Fruit fly (Drosophila melanogaster) whole organism, prepupa: ENCODE measurements around the gene NimC2.

Source experiments
- Blimp-1 ChIP-seq: fragments of 200-800 bp; sonication (Bioruptor generic); optimal IDR thresholded peaks from 3 replicates; lab custom pipeline; 2017; ENCODE audit warnings: missing biosample characterization, missing genetic modification characterization, mild to moderate bottlenecking, moderate library complexity, missing genetic modification reagents
- CG10631 ChIP-seq: fragments of 200-800 bp; sonication (Bioruptor generic); optimal IDR thresholded peaks from 2 replicates; lab custom pipeline; 2016; ENCODE audit warnings: missing biosample characterization, missing genetic modification characterization
- CG10669 ChIP-seq: fragments of 200-800 bp; sonication (Bioruptor generic); optimal IDR thresholded peaks from 3 replicates; lab custom pipeline; 2018; ENCODE audit warnings: missing biosample characterization, mild to moderate bottlenecking, missing genetic modification characterization, moderate library complexity
- CG11294 ChIP-seq: fragments of 200-800 bp; sonication (Bioruptor generic); IDR thresholded peaks from 2 replicates; pipeline ENCODE4 v1.3.6; 2022; ENCODE audit warnings: missing biosample characterization, missing genetic modification characterization
- CG15336 ChIP-seq: fragments of 200-800 bp; sonication (Bioruptor generic); IDR thresholded peaks from 2 replicates; pipeline ENCODE4 v1.3.6; 2022; ENCODE audit warnings: missing biosample characterization, missing genetic modification characterization
- CG16779 ChIP-seq: fragments of 200-800 bp; sonication (Bioruptor generic); optimal IDR thresholded peaks from 3 replicates; lab custom pipeline; 2017; ENCODE audit warnings: missing biosample characterization, mild to moderate bottlenecking, missing genetic modification characterization
- CG3032 ChIP-seq: fragments of 200-800 bp; optimal IDR thresholded peaks from 2 replicates; lab custom pipeline; 2019; ENCODE audit warnings: missing biosample characterization, mild to moderate bottlenecking, missing genetic modification characterization, moderate library complexity
- CG31627 ChIP-seq: fragments of 200-800 bp; sonication (Bioruptor generic); optimal IDR thresholded peaks from 3 replicates; lab custom pipeline; 2016; ENCODE audit warnings: missing biosample characterization, missing genetic modification characterization
- CG32006 ChIP-seq: fragments of 200-800 bp; sonication (Bioruptor generic); optimal IDR thresholded peaks from 3 replicates; lab custom pipeline; 2017; ENCODE audit warnings: missing biosample characterization, mild to moderate bottlenecking, missing genetic modification characterization
- CG34406 ChIP-seq: fragments of 200-800 bp; sonication (Bioruptor generic); optimal IDR thresholded peaks from 3 replicates; lab custom pipeline; 2016; ENCODE audit warnings: missing biosample characterization, missing genetic modification characterization
- CG3919 ChIP-seq: fragments of 200-800 bp; sonication (Bioruptor generic); optimal IDR thresholded peaks from 3 replicates; lab custom pipeline; 2016; ENCODE audit warnings: missing biosample characterization, missing genetic modification characterization
- CG4318 ChIP-seq: fragments of 200-800 bp; sonication (Bioruptor generic); optimal IDR thresholded peaks from 3 replicates; lab custom pipeline; 2017; ENCODE audit warnings: missing biosample characterization, mild to moderate bottlenecking, missing genetic modification characterization
- CG6276 ChIP-seq: fragments of 200-800 bp; sonication (Bioruptor generic); optimal IDR thresholded peaks from 2 replicates; lab custom pipeline; 2017; ENCODE audit warnings: missing biosample characterization, mild to moderate bottlenecking, missing genetic modification characterization
- CG6792 ChIP-seq: fragments of 200-800 bp; sonication (Bioruptor generic); optimal IDR thresholded peaks from 3 replicates; lab custom pipeline; 2016; ENCODE audit warnings: missing biosample characterization, missing genetic modification characterization
- CG6854 ChIP-seq: fragments of 200-800 bp; sonication (Bioruptor generic); optimal IDR thresholded peaks from 2 replicates; lab custom pipeline; 2017; ENCODE audit warnings: missing biosample characterization, mild to moderate bottlenecking, missing genetic modification characterization
- CG7368 ChIP-seq: fragments of 200-800 bp; sonication (Bioruptor generic); optimal IDR thresholded peaks from 3 replicates; lab custom pipeline; 2016; ENCODE audit warnings: missing biosample characterization, missing genetic modification characterization
- CG8119 ChIP-seq: fragments of 200-800 bp; sonication (Bioruptor generic); IDR thresholded peaks from 3 replicates; pipeline ENCODE4 v1.3.6; 2022; ENCODE audit warnings: missing biosample characterization, missing genetic modification characterization
- CG8632 ChIP-seq: fragments of 200-800 bp; sonication (Bioruptor generic); optimal IDR thresholded peaks from 3 replicates; lab custom pipeline; 2016; ENCODE audit warnings: missing biosample characterization, missing genetic modification characterization
- Eip78C ChIP-seq: fragments of 200-800 bp; sonication (Bioruptor generic); peaks from one replicate; lab custom pipeline; 2016; ENCODE audit warnings: missing biosample characterization, missing genetic modification characterization
- Hr38 ChIP-seq: sonication (Bioruptor generic); optimal IDR thresholded peaks from 2 replicates; lab custom pipeline; 2016; ENCODE audit warnings: missing biosample characterization, missing genetic modification characterization
- Hr39 ChIP-seq: fragments of 200-800 bp; sonication (Bioruptor generic); optimal IDR thresholded peaks from 2 replicates; lab custom pipeline; 2016; ENCODE audit warnings: missing biosample characterization, missing genetic modification characterization
- Hr4 ChIP-seq: fragments of 200-800 bp; sonication (Bioruptor generic); optimal IDR thresholded peaks from 3 replicates; lab custom pipeline; 2016; ENCODE audit warnings: missing biosample characterization, missing genetic modification characterization
- Lpt ChIP-seq: fragments of 200-800 bp; sonication (Bioruptor generic); optimal IDR thresholded peaks from 3 replicates; lab custom pipeline; 2016; ENCODE audit warnings: missing biosample characterization, missing genetic modification characterization
- OdsH ChIP-seq: fragments of 200-800 bp; sonication (Bioruptor generic); optimal IDR thresholded peaks from 3 replicates; lab custom pipeline; 2016; ENCODE audit warnings: missing biosample characterization, missing genetic modification characterization
- Smox ChIP-seq: fragments of 200-800 bp; sonication (Bioruptor generic); optimal IDR thresholded peaks from 3 replicates; lab custom pipeline; 2016; ENCODE audit warnings: missing biosample characterization, missing genetic modification characterization
- Sox102F ChIP-seq: fragments of 200-800 bp; sonication (Bioruptor generic); optimal IDR thresholded peaks from 2 replicates; lab custom pipeline; 2016; ENCODE audit warnings: missing biosample characterization, mild to moderate bottlenecking, missing genetic modification characterization
- Sox14 ChIP-seq: fragments of 200-800 bp; sonication (Bioruptor generic); optimal IDR thresholded peaks from 3 replicates; lab custom pipeline; 2016; ENCODE audit warnings: missing biosample characterization, missing genetic modification characterization
- achi ChIP-seq: fragments of 200-800 bp; sonication (Bioruptor generic); optimal IDR thresholded peaks from 3 replicates; lab custom pipeline; 2016; ENCODE audit warnings: missing biosample characterization, missing genetic modification characterization
- acj6 ChIP-seq: fragments of 200-800 bp; sonication (Bioruptor generic); optimal IDR thresholded peaks from 3 replicates; lab custom pipeline; 2016; ENCODE audit warnings: missing biosample characterization, missing genetic modification characterization
- dac ChIP-seq: fragments of 200-800 bp; sonication (Bioruptor generic); optimal IDR thresholded peaks from 2 replicates; lab custom pipeline; 2017; ENCODE audit warnings: missing biosample characterization, mild to moderate bottlenecking, missing genetic modification characterization
- dsx ChIP-seq: fragments of 200-800 bp; optimal IDR thresholded peaks from 3 replicates; lab custom pipeline; 2019; ENCODE audit warnings: missing biosample characterization, mild to moderate bottlenecking, missing genetic modification characterization, moderate library complexity; ENCODE audit not compliant: poor library complexity, severe bottlenecking
- eg ChIP-seq: fragments of 200-800 bp; sonication (Bioruptor generic); IDR thresholded peaks from 3 replicates; pipeline ENCODE4 v1.3.6; 2022; ENCODE audit warnings: missing biosample characterization, missing genetic modification characterization
- fd59A ChIP-seq: fragments of 200-800 bp; sonication (Bioruptor generic); optimal IDR thresholded peaks from 2 replicates; lab custom pipeline; 2017; ENCODE audit warnings: missing biosample characterization, mild to moderate bottlenecking, missing genetic modification characterization, missing genetic modification reagents
- fd85E ChIP-seq: fragments of 200-800 bp; sonication (Bioruptor generic); optimal IDR thresholded peaks from 3 replicates; lab custom pipeline; 2016; ENCODE audit warnings: missing biosample characterization, missing genetic modification characterization
- fkh ChIP-seq: fragments of 200-800 bp; sonication (Bioruptor generic); optimal IDR thresholded peaks from 3 replicates; lab custom pipeline; 2017; ENCODE audit warnings: missing biosample characterization, mild to moderate bottlenecking, missing genetic modification characterization, moderate library complexity
- lz ChIP-seq: fragments of 200-800 bp; sonication (Bioruptor generic); optimal IDR thresholded peaks from 3 replicates; lab custom pipeline; 2016; ENCODE audit warnings: missing biosample characterization, missing genetic modification characterization
- net ChIP-seq: fragments of 200-800 bp; sonication (Bioruptor generic); optimal IDR thresholded peaks from 3 replicates; lab custom pipeline; 2016; ENCODE audit warnings: missing biosample characterization, missing genetic modification characterization
- pdm3 ChIP-seq: fragments of 200-800 bp; sonication (Bioruptor generic); optimal IDR thresholded peaks from 3 replicates; lab custom pipeline; 2016; ENCODE audit warnings: missing biosample characterization, missing genetic modification characterization
- salr ChIP-seq, 2 experiments: fragments of 200-800 bp; sonication (Bioruptor generic); optimal IDR thresholded peaks; 3 replicates each; lab custom pipeline; 2016 to 2018; ENCODE audit warnings: missing biosample characterization in 2 of 2, missing genetic modification characterization in 2 of 2, mild to moderate bottlenecking in 1 of 2
- spab ChIP-seq: fragments of 200-800 bp; sonication (Bioruptor generic); optimal IDR thresholded peaks from 2 replicates; lab custom pipeline; 2017; ENCODE audit warnings: missing biosample characterization, mild to moderate bottlenecking, missing genetic modification characterization, missing genetic modification reagents
- ss ChIP-seq, 2 experiments: fragments of 200-800 bp; sonication (Bioruptor generic); optimal IDR thresholded peaks; 2 replicates in 1 of 2; 3 replicates in 1 of 2; lab custom pipeline; 2017 to 2018; ENCODE audit warnings: mild to moderate bottlenecking in 2 of 2, missing biosample characterization in 2 of 2, missing genetic modification characterization in 2 of 2, moderate library complexity in 1 of 2
- svp ChIP-seq: fragments of 200-800 bp; sonication (Bioruptor generic); peaks from one replicate; lab custom pipeline; 2016; ENCODE audit warnings: missing biosample characterization, missing genetic modification characterization
- topi ChIP-seq: fragments of 200-800 bp; sonication (Bioruptor generic); optimal IDR thresholded peaks from 3 replicates; lab custom pipeline; 2016; ENCODE audit warnings: missing biosample characterization, missing genetic modification characterization

NimC2 gene

DNA sequence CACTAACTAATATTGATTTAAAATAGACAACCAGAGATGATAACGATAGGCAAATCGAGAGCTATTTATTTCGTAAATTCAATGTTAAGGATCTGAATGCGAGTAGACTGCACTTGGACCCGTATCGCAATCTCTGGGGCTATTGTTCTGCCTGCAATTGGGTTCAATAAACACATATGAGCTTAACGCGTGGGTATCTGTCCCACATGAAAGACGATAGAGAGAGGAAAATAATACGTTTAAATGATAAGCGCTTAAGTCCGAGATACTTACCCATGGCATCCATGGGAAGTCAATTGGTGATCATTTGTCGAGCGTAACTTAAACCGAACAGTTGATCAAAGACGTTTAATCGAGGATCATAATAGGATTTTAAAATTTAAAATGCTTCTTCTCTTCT lies at the start of gene NimC2:
Gene NimC2 (plus strand): TSS at position 301 of the 400 bp plus-strand sequence.
- no peak for TF ChIP-seq salr (GFP tag; optimal IDR thresholded peaks at IDR 0.05; lab: Kevin White, UChicago)
- TF ChIP-seq CG3919 (GFP tag; lab: Kevin White, UChicago) = no peak
- TF ChIP-seq svp (GFP tag; lab: Kevin White, UChicago) = peak; percentile 82
- no peak for TF ChIP-seq lz

dm6 chr2L:13931318-13931717 lies 48.6 kb upstream of the NimC2 start, which contains the start of gene CG42711:
Gene CG42711 (minus strand): TSS chr2L:13931362.
- TF ChIP-seq CG10631 (GFP tag; lab: Kevin White, UChicago) (peak; percentile 12), acj6 (GFP tag; lab: Kevin White, UChicago) (peak; percentile 37), svp (GFP tag; lab: Kevin White, UChicago) (peak; percentile 57), CG6792 (GFP tag; lab: Kevin White, UChicago) (peak; percentile 35), Hr39 (GFP tag; lab: Kevin White, UChicago) (no peak), CG8119 (GFP tag; lab: Robert Waterston, UW) (peak; percentile 73), CG6854 (GFP tag; lab: Kevin White, UChicago) (no peak), CG34406 (GFP tag; lab: Kevin White, UChicago) (peak; percentile 5), CG15336 (peak; percentile 81), lz (no peak), CG3919 (GFP tag; lab: Kevin White, UChicago) (peak; percentile 3), Hr38 (no peak), Sox14 (GFP tag; lab: Kevin White, UChicago) (no peak), eg (GFP tag; lab: Robert Waterston, UW) (peak; percentile 78), Lpt (no peak), Smox (GFP tag; lab: Kevin White, UChicago) (no peak), pdm3 (GFP tag; lab: Kevin White, UChicago) (peak; percentile 10), achi (GFP tag; lab: Kevin White, UChicago) (peak; percentile 18), Eip78C (GFP tag; lab: Kevin White, UChicago) (peak; percentile 69), fd85E (no peak), Hr4 (GFP tag; lab: Kevin White, UChicago) (peak; percentile 30), CG8632 (GFP tag; lab: Kevin White, UChicago) (peak; percentile 38), CG4318 (GFP tag; lab: Kevin White, UChicago) (no peak), CG6276 (GFP tag; lab: Kevin White, UChicago) (peak; percentile 34), net (GFP tag; lab: Kevin White, UChicago) (peak; percentile 18), CG11294 (GFP tag; lab: Robert Waterston, UW) (peak; percentile 22; the same call in 1 of the 2 replicates), CG10669 (peak; percentile 6), OdsH (GFP tag; lab: Kevin White, UChicago) (peak; percentile 50)

DNA sequence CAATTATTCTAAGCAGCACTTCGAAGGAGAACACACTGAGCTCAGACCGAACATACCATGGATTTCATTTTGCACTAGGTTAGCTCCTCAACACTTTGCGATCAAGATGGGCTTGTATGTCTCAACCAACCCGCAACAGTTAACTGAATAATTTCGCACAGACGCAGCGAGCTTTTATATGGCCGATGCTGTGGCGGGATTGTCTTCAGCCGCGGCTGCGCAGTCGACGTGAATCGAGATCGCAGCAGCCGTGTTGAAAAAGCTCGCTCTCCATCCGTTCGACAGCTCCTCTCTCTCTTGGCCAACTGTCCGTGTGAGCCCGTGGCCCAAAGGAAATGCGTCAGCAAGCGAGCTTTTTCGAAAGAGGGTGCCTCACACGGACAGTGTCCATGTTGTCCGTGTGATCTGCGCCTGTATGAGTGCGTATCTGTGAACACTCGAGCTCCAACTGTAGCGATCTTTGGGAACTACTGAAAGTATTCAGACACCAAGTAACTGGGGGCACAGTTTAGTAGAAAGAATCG lies 45.3 kb upstream of the NimC2 start, which contains the start of gene Vajk2:
Gene Vajk2 (minus strand): TSS at position 151 of the 524 bp plus-strand sequence.
- no peak for TF ChIP-seq dac (GFP tag; lab: Kevin White, UChicago)
- TF ChIP-seq eg (GFP tag; lab: Robert Waterston, UW) = peak; percentile 42; the same call in 1 of the 3 replicates
- TF ChIP-seq Blimp-1 (GFP tag; lab: Kevin White, UChicago) = no peak
- TF ChIP-seq CG34406 (GFP tag; lab: Kevin White, UChicago) = no peak
- 0 out of 2 replicates have a peak, but pooled peaks have one; percentile 16 for TF ChIP-seq CG15336
- no peak for TF ChIP-seq CG31627 (GFP tag; lab: Kevin White, UChicago)
- TF ChIP-seq fkh (GFP tag; lab: Kevin White, UChicago) = no peak
- no peak for TF ChIP-seq CG3032 (tag; lab: Kevin White, UChicago)
- TF ChIP-seq fd59A (GFP tag; lab: Kevin White, UChicago) = no peak
- no peak for TF ChIP-seq dsx (GFP tag; lab: Kevin White, UChicago)
- TF ChIP-seq ss (GFP tag; optimal IDR thresholded peaks at IDR 0.05; lab: Kevin White, UChicago) = no peak
- TF ChIP-seq CG16779 (tag; lab: Kevin White, UChicago) = no peak
- no peak for TF ChIP-seq spab
- TF ChIP-seq net (GFP tag; lab: Kevin White, UChicago) = no peak
- TF ChIP-seq pdm3 (GFP tag; lab: Kevin White, UChicago) = no peak
- no peak for TF ChIP-seq Sox102F (GFP tag; lab: Kevin White, UChicago)
- TF ChIP-seq topi (GFP tag; lab: Kevin White, UChicago) = no peak
- TF ChIP-seq OdsH (GFP tag; lab: Kevin White, UChicago) = no peak
- TF ChIP-seq CG32006 (GFP tag; lab: Kevin White, UChicago) = no peak
- TF ChIP-seq Eip78C (GFP tag; lab: Kevin White, UChicago) = peak; percentile 42
- no peak for TF ChIP-seq CG7368 (GFP tag; lab: Kevin White, UChicago)
- TF ChIP-seq CG3919 (GFP tag; lab: Kevin White, UChicago) = no peak
- no peak for TF ChIP-seq CG10631 (GFP tag; lab: Kevin White, UChicago)
